Fruit fly (Drosophila melanogaster) whole organism: ENCODE data around the gene CG40470.

Experiments
- CG8478 ChIP-seq: fragments of >200 bp; optimal IDR thresholded peaks from 2 replicates; lab custom pipeline; 2018; ENCODE audit warnings: inconsistent platforms
- Dll ChIP-seq: fragments of >200 bp; optimal IDR thresholded peaks from 2 replicates; lab custom pipeline; 2017
- EcR ChIP-seq, 2 experiments: fragments of >200 bp; optimal IDR thresholded peaks; 2 replicates each; lab custom pipeline; 2017; ENCODE audit warnings: missing biosample characterization in 2 of 2, missing genetic modification characterization in 2 of 2, missing genetic modification reagents in 2 of 2
- pan ChIP-seq: fragments of >200 bp; optimal IDR thresholded peaks from 2 replicates; lab custom pipeline; 2017
- psq ChIP-seq: fragments of >200 bp; optimal IDR thresholded peaks from 2 replicates; lab custom pipeline; 2017
- usp ChIP-seq: fragments of >200 bp; optimal IDR thresholded peaks from 2 replicates; lab custom pipeline; 2017; ENCODE audit warnings: missing biosample characterization, missing genetic modification characterization, mixed read lengths

The CG40470 gene

DNA sequence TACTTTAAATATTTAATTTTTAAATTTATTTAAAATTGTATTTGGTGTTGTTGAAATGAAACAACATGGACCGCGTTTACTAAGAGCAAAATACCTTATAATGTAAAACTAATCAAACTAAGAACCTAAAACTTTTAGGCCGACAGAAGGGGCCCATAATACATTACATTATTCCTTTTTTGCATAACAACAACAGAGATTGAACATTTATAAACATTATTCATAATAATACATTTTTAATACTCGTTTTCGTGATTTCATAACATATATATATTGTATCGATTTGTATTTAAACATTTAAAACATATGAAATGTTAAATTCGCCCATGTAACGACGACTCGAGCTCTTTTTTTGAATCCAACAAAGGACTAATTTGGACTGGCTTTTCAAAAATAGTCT is at the start of gene CG40470:
Gene CG40470 (minus strand): TSS at position 101 of the 400 bp plus-strand sequence.
- TF ChIP-seq pan (lab: Kevin White, UChicago) (no peak), EcR (GFP tag; optimal IDR thresholded peaks at IDR 0.05; lab: Kevin White, UChicago) (no peak), psq (lab: Kevin White, UChicago) (no peak), CG8478 (lab: Kevin White, UChicago) (no peak), Dll (lab: Kevin White, UChicago) (no peak), usp (GFP tag; lab: Kevin White, UChicago) (no peak)

DNA sequence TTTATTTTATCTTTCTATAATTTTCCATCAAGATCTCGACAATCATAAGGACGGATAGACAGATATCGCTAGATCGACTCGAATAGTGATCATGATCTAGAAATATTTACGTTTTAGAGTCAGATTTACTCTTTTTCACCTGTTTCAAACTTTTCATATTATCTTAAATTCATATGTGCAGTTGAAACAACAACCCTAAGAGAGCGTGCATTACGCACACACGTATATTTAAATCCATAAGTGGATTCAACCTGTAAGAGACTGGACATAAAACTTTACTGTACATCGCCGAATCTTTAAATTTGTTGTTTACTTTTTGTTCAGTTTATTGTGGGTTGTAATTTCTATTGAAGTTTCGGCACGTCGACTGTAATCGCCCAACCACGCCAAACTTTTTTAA is 43.6 kb upstream of the CG40470 start:
- TF ChIP-seq pan (lab: Kevin White, UChicago) = no peak
- TF ChIP-seq CG8478 (lab: Kevin White, UChicago) = no peak
- no peak for TF ChIP-seq EcR (GFP tag; optimal IDR thresholded peaks at IDR 0.05; lab: Kevin White, UChicago)
- no peak for TF ChIP-seq Dll (lab: Kevin White, UChicago)
- TF ChIP-seq psq (lab: Kevin White, UChicago) = no peak
- TF ChIP-seq usp (GFP tag; lab: Kevin White, UChicago) = no peak

DNA sequence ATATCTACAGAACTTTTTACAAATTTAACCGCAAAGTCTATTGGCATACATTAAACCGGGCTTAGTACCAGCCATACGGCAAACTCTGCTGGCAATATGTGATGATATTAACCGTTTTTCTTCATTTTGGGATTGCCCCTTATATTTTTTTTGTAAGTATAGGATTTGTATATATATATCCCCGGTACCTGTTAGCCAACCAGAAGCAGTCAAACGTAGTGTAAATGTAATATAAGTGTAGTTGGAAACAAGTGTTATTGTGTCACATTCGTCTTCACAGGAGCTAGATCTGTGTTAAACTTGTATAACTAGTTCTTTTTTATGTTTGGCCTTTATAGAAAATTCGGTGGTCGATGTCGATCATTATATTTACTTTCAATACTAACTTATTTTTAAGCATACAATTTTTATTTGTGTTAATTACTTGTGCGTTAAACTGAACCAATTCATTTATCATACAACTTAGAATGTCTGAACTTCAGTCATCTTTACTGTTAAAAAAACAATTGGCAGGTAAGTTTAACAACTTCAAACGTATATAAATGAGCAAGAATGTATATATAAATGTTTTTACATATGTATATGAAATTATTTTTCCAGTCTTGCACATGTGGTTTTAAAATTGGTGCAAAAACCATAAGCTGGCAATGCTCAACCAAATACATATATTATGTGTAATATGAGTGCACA is 42.1 kb upstream of the CG40470 start, which contains the start of gene CG40045:
Gene CG40045 (plus strand): TSS at position 305 of the 690 bp plus-strand sequence.
- no peak for TF ChIP-seq Dll (lab: Kevin White, UChicago)
- no peak for TF ChIP-seq psq (lab: Kevin White, UChicago)
- TF ChIP-seq pan (lab: Kevin White, UChicago) = no peak
- no peak for TF ChIP-seq CG8478 (lab: Kevin White, UChicago)
- TF ChIP-seq EcR (GFP tag; optimal IDR thresholded peaks at IDR 0.05; lab: Kevin White, UChicago) = no peak
- no peak for TF ChIP-seq usp (GFP tag; lab: Kevin White, UChicago)
